Worm (Caenorhabditis elegans): ENCODE results near the gene dpyd-1.

ce11 chrX:5488867-5489266 is 21.2 kb downstream of the dpyd-1 start:
- TF ChIP-seq ceh-100 (GFP tag; IDR thresholded peaks at IDR 0.05) (no peak), unc-62 (GFP tag; optimal IDR thresholded peaks at IDR 0.05) (no peak), lsy-27 (tag; optimal IDR thresholded peaks at IDR 0.05; ENCODE audit: borderline replicate concordance, insufficient read depth) (no peak), madf-3 (GFP tag; IDR thresholded peaks at IDR 0.05) (no peak), Y67H2A.10 (GFP tag; conservative IDR thresholded peaks at IDR 0.05) (no peak), ama-1 (optimal IDR thresholded peaks at IDR 0.05) (no peak), ama-1 (GFP tag; optimal IDR thresholded peaks at IDR 0.05) (no peak), pbrm-1 (GFP tag; IDR thresholded peaks at IDR 0.05) (no peak), pha-4 (tag; optimal IDR thresholded peaks at IDR 0.05) (no peak), rcor-1 (GFP tag; IDR thresholded peaks at IDR 0.05) (no peak), ets-4 (GFP tag; optimal IDR thresholded peaks at IDR 0.05) (no peak), B0019.2 (GFP tag; conservative IDR thresholded peaks at IDR 0.05) (no peak), F52B5.7 (tag; optimal IDR thresholded peaks at IDR 0.05) (no peak), ztf-25 (GFP tag; IDR thresholded peaks at IDR 0.05) (no peak), hlh-12 (tag; optimal IDR thresholded peaks at IDR 0.05) (no peak)

Measured in whole organism, young adult.